Worm (Caenorhabditis elegans) whole organism, early embryonic: Measurements from ENCODE around the gene ZK6.6.
A peak's percentile ranks its signal among the peaks of the same experiment; 100 is the strongest.

ENCODE experiments used
- B0310.2 ChIP-seq: sonication (generic microtip); optimal IDR thresholded peaks from 2 replicates; lab custom pipeline; 2016; ENCODE audit warnings: mild to moderate bottlenecking, missing genetic modification characterization, missing compliant biosample characterization
- F13C5.2 ChIP-seq: sonication (generic microtip); optimal IDR thresholded peaks from 2 replicates; lab custom pipeline; 2017; ENCODE audit warnings: mild to moderate bottlenecking, missing genetic modification characterization, inconsistent platforms, missing compliant biosample characterization
- aly-1 ChIP-seq: sonication (generic microtip); optimal IDR thresholded peaks from 2 replicates; lab custom pipeline; 2016; ENCODE audit warnings: missing genetic modification characterization, missing compliant biosample characterization
- ama-1 ChIP-seq: fragments of 150-350 bp; optimal IDR thresholded peaks from 2 replicates; lab custom pipeline; 2014
- ceh-13 ChIP-seq: fragments of 200-800 bp; sonication (Bioruptor generic); optimal IDR thresholded peaks from 2 replicates; lab custom pipeline; 2018; ENCODE audit warnings: mild to moderate bottlenecking, missing genetic modification characterization, missing compliant biosample characterization
- ceh-36 ChIP-seq: sonication (generic microtip); optimal IDR thresholded peaks from 2 replicates; lab custom pipeline; 2016; ENCODE audit warnings: missing genetic modification characterization, inconsistent platforms, missing compliant biosample characterization
- ets-7 ChIP-seq: sonication (generic microtip); optimal IDR thresholded peaks from 2 replicates; lab custom pipeline; 2016; ENCODE audit warnings: missing genotype, missing genetic modification characterization, missing compliant biosample characterization
- flt-1 ChIP-seq: fragments of 200-800 bp; sonication (Bioruptor generic); IDR thresholded peaks from 2 replicates; pipeline ENCODE4 v1.3.6; 2022; ENCODE audit warnings: missing genetic modification characterization, missing compliant biosample characterization
- hmbx-1 ChIP-seq: sonication (generic microtip); optimal IDR thresholded peaks from 2 replicates; lab custom pipeline; 2016; ENCODE audit warnings: mild to moderate bottlenecking, missing genetic modification characterization, missing compliant biosample characterization
- hmg-4 ChIP-seq: fragments of 200-800 bp; sonication (Bioruptor generic); optimal IDR thresholded peaks from 2 replicates; lab custom pipeline; 2018; ENCODE audit warnings: mild to moderate bottlenecking, missing genetic modification characterization, missing compliant biosample characterization
- hnd-1 ChIP-seq: sonication (generic microtip); optimal IDR thresholded peaks from 2 replicates; lab custom pipeline; 2016; ENCODE audit warnings: missing genetic modification characterization, missing compliant biosample characterization
- pes-1 ChIP-seq: fragments of 200-800 bp; sonication (Bioruptor generic); IDR thresholded peaks from 2 replicates; pipeline ENCODE4 v1.3.6; 2022; ENCODE audit warnings: missing genetic modification reagents, missing genetic modification characterization, missing compliant biosample characterization
- scrt-1 ChIP-seq: fragments of 200-800 bp; sonication (Bioruptor generic); IDR thresholded peaks from 2 replicates; pipeline ENCODE4 v1.3.6; 2022; ENCODE audit warnings: missing genetic modification characterization, missing compliant biosample characterization
- sea-1 ChIP-seq: fragments of 200-800 bp; sonication (Bioruptor generic); conservative IDR thresholded peaks from 2 replicates; pipeline ENCODE4 v1.3.6; 2022; ENCODE audit warnings: missing genetic modification characterization, missing compliant biosample characterization
- tbx-11 ChIP-seq: fragments of 200-800 bp; sonication (Bioruptor generic); IDR thresholded peaks from 2 replicates; pipeline ENCODE4 v1.3.6; 2022; ENCODE audit warnings: missing genetic modification characterization, missing compliant biosample characterization
- tbx-37 ChIP-seq: fragments of 200-800 bp; sonication (Bioruptor generic); conservative IDR thresholded peaks from 2 replicates; pipeline ENCODE4 v1.3.6; 2022; ENCODE audit warnings: missing genetic modification reagents, missing genetic modification characterization, missing compliant biosample characterization
- tra-4 ChIP-seq: sonication (generic microtip); optimal IDR thresholded peaks from 2 replicates; lab custom pipeline; 2017; ENCODE audit warnings: missing genetic modification characterization, missing compliant biosample characterization

ZK6.6 gene

DNA sequence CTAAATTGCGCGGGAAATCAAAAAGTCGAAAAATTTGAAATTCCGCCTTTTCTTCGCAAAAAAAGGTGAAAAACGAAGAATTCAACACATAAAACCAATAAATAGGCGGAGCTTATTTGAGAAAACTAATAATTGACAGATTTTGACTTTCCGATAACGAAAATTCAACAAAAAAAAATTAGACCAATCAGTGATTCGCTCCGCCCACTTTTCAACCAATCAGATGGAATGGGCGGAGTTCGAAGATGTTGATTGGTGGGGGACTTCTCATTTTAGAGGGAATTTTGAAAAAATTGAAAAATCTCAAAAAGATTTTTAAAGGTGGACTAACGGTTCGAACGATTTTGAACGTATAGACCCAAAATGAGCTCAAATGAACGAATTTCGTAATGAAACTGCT is 37.7 kb upstream of the ZK6.6 start:
- TF ChIP-seq ceh-36 (no peak), tbx-11 (GFP tag; lab: Robert Waterston, UW) (no peak), hmbx-1 (no peak), hmg-4 (no peak), ets-7 (no peak), hnd-1 (tag; lab: Kevin White, UChicago) (no peak), pes-1 (GFP tag; lab: Robert Waterston, UW) (no peak), B0310.2 (tag; lab: Kevin White, UChicago) (no peak), scrt-1 (no peak), F13C5.2 (tag; lab: Kevin White, UChicago) (no peak), ama-1 (lab: Kevin White, UChicago) (no peak), flt-1 (GFP tag; lab: Robert Waterston, UW) (no peak), tbx-37 (GFP tag; lab: Robert Waterston, UW) (no peak), tra-4 (tag; lab: Kevin White, UChicago) (no peak), ceh-13 (GFP tag; lab: Kevin White, UChicago) (no peak), sea-1 (GFP tag; lab: Robert Waterston, UW) (no peak), aly-1 (no peak)

DNA sequence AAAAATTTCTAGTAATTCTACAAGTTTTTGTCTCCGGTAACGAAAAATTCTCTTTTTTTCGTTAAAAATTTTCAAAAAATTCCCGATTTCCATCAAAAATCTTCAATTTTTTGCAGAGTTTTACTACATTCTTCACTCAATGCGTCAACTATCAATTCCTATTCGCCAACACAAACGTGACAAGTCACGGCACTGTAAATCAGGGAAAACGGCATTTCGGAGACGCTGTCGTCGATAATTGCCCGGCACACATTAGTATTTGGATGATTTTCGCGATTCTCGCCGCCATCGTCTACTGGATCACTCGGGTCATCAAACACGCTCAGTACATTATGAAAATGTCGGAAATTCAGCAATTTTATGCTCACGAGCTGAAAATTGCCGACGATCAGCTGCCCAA is 36.7 kb upstream of the ZK6.6 start:
- TF ChIP-seq hmbx-1: no peak
- no peak for TF ChIP-seq ets-7
- TF ChIP-seq B0310.2 (tag; lab: Kevin White, UChicago): no peak
- TF ChIP-seq tra-4 (tag; lab: Kevin White, UChicago): no peak
- TF ChIP-seq aly-1: no peak
- no peak for TF ChIP-seq scrt-1
- no peak for TF ChIP-seq ceh-36
- TF ChIP-seq flt-1 (GFP tag; lab: Robert Waterston, UW): no peak
- no peak for TF ChIP-seq tbx-37 (GFP tag; lab: Robert Waterston, UW)
- TF ChIP-seq F13C5.2 (tag; lab: Kevin White, UChicago): no peak

DNA sequence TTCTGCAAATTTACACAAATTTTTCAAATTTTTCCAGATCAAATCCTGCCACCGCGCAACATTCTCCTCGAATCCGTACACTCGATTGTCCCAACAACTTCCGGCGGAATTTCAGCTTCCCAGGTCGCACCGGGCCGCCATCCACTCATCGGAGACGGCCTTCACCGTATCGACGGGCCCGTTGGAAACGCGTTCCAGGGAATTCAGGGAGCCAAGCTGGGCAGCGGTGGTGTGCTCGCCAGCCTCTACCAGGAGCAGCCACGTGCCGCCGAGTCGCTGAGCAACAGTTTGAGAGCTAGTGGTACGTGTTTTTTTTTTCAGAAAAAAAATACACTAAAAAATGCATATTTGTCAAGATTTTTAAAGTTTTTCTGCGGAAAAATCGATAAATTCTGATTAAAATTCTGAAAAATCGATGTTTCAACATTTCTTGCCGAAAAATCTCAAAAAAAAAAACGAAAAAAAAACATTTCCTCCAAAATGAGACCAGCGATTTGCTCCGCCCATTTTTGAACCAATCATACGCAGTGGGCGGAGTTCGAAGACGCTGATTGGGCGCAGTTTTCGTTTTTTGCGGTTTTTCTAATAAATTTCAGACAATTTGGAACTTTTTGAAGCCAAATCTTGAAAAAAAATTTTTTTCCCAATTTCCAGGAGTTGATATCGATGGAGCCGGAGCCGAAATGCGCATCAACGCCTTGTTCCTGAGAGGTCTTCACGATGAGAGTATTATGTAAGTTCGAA is 31.4 kb upstream of the ZK6.6 start:
- TF ChIP-seq hmbx-1 (no peak), flt-1 (GFP tag; lab: Robert Waterston, UW) (no peak)

DNA sequence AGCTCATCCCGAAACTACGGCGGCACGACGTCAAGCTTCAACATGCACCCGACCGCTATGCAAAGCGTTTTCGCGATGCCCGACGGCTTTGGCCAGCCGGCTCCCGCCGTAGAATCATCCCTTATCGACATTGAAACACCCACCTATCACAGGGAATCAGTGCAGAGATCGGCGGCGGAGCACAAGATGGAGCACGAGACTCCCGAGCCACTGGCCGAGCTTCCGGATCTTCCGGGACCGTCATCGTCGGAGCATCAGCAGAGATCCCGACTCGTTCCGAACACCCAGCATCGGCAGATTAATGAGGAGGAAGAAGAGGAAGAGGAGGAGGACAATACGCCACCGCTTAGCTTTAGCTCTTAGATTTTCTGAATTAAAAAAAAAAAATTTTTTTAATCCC is 30.0 kb upstream of the ZK6.6 start:
- no peak for TF ChIP-seq F13C5.2 (tag; lab: Kevin White, UChicago)
- TF ChIP-seq aly-1: no peak
- TF ChIP-seq B0310.2 (tag; lab: Kevin White, UChicago): no peak
- no peak for TF ChIP-seq hnd-1 (tag; lab: Kevin White, UChicago)
- no peak for TF ChIP-seq flt-1 (GFP tag; lab: Robert Waterston, UW)
- no peak for TF ChIP-seq hmg-4
- TF ChIP-seq ets-7: no peak
- no peak for TF ChIP-seq tbx-11 (GFP tag; lab: Robert Waterston, UW)
- no peak for TF ChIP-seq scrt-1
- no peak for TF ChIP-seq tra-4 (tag; lab: Kevin White, UChicago)
- no peak for TF ChIP-seq sea-1 (GFP tag; lab: Robert Waterston, UW)
- no peak for TF ChIP-seq tbx-37 (GFP tag; lab: Robert Waterston, UW)
- no peak for TF ChIP-seq pes-1 (GFP tag; lab: Robert Waterston, UW)
- no peak for TF ChIP-seq ceh-13 (GFP tag; lab: Kevin White, UChicago)
- TF ChIP-seq ceh-36: no peak
- TF ChIP-seq hmbx-1: no peak
- TF ChIP-seq ama-1 (lab: Kevin White, UChicago): no peak

DNA sequence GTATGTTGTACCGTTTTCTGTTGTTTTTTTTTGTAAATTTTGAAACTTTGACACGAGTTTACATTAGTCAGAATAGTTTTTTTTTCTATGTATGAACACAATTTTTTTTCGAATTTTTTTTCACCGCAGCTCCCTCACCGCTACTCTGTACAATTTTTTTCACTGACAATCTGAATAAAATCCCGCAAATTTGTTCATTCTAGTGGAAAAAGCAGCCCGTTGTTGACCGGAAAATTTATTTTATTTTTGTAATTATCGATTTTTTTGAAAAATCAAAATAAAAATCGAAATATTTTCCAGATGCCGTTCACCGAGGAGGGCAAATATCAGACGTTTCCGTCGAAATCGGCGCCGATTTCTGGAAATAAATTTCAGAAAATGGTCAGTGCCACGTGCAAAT is 29.0 kb upstream of the ZK6.6 start, which contains the start of gene T22H9.1:
T22H9.1 (plus strand) TSS at position 301 of the 400 bp plus-strand sequence.
- TF ChIP-seq ceh-13 (GFP tag; lab: Kevin White, UChicago) (no peak), scrt-1 (no peak), tbx-11 (GFP tag; lab: Robert Waterston, UW) (no peak), ceh-36 (no peak), hnd-1 (tag; lab: Kevin White, UChicago) (no peak)

DNA sequence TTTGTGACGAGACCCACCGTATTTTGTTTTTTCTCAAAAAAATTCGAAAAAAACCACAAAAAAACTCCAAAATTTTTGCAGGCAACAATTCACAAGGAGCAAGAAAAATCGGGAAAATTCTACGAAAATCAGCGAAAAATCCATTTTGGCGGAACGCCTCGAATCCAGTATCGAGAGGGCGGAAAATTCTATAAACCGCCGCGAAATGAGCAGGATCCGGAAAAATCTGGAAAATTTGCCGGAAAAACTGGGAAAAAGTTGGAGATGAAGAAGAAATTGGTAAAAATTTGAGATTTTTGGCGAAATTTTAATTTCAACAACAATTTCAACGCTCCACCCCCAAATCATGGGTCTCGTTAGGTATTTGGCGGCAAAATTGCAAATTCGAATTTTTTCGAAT is 28.4 kb upstream of the ZK6.6 start:
- TF ChIP-seq flt-1 (GFP tag; lab: Robert Waterston, UW) (no peak), tbx-37 (GFP tag; lab: Robert Waterston, UW) (no peak), B0310.2 (tag; lab: Kevin White, UChicago) (no peak), hmg-4 (no peak), pes-1 (GFP tag; lab: Robert Waterston, UW) (no peak), hnd-1 (tag; lab: Kevin White, UChicago) (no peak), tbx-11 (GFP tag; lab: Robert Waterston, UW) (no peak), tra-4 (tag; lab: Kevin White, UChicago) (no peak), aly-1 (no peak), ama-1 (lab: Kevin White, UChicago) (no peak), ceh-13 (GFP tag; lab: Kevin White, UChicago) (no peak), sea-1 (GFP tag; lab: Robert Waterston, UW) (no peak), ets-7 (no peak), hmbx-1 (no peak), scrt-1 (no peak), ceh-36 (no peak), F13C5.2 (tag; lab: Kevin White, UChicago) (no peak)

DNA sequence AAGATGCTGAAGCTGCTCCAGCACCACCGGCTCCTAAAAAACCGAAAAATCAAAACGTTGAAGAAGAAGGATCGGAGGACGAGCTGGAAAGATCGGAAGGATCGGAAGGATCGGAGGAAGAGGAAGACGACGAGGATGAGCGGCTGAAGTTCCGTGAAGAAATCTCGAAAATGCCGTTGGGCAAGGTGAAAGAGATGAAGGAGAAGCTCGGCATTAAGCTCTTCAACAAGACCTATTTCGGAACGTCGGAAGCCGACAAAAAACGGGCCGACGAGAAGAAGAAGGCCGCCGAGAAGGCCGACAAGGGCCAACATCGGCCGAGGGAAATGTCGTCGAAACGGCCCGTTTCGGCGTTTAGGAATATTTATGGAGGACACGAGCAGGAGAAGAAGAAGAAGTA is 27.2 kb upstream of the ZK6.6 start:
- TF ChIP-seq tbx-37 (GFP tag; lab: Robert Waterston, UW): no peak
- peak; percentile 0 for TF ChIP-seq aly-1

DNA sequence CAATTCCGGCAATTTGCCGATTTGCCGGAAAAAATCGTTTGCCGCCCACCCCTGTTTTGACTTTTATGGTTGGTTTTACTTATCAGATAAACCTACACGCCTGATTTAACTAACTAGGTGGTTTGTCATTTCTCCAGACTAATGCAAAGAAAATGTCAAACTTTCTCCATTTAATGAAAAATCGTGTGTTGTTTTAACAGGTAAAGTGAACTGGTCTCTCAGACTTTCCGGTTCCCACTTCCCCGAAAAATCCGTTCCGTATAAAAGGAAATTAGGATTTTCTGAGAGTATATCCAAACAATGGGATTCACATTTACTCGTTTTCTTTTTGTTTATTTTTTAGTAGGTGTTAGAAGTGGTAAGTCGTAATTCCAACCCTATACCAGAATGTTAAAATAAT is 23.8 kb upstream of the ZK6.6 start, which contains the start of gene mltn-6:
mltn-6 (plus strand) TSS at position 301 of the 400 bp plus-strand sequence.
- TF ChIP-seq tbx-11 (GFP tag; lab: Robert Waterston, UW): no peak
- TF ChIP-seq aly-1: no peak
- TF ChIP-seq sea-1 (GFP tag; lab: Robert Waterston, UW): no peak
- TF ChIP-seq hnd-1 (tag; lab: Kevin White, UChicago): no peak
- TF ChIP-seq F13C5.2 (tag; lab: Kevin White, UChicago): no peak
- no peak for TF ChIP-seq hmg-4
- TF ChIP-seq hmbx-1: no peak
- TF ChIP-seq scrt-1: no peak
- TF ChIP-seq tbx-37 (GFP tag; lab: Robert Waterston, UW): no peak
- no peak for TF ChIP-seq flt-1 (GFP tag; lab: Robert Waterston, UW)
- no peak for TF ChIP-seq ceh-13 (GFP tag; lab: Kevin White, UChicago)
- no peak for TF ChIP-seq ets-7
- TF ChIP-seq B0310.2 (tag; lab: Kevin White, UChicago): no peak
- TF ChIP-seq pes-1 (GFP tag; lab: Robert Waterston, UW): no peak
- TF ChIP-seq tra-4 (tag; lab: Kevin White, UChicago): no peak
- TF ChIP-seq ama-1 (lab: Kevin White, UChicago): no peak
- TF ChIP-seq ceh-36: no peak
